Worm (Caenorhabditis elegans): ENCODE results near the gene irld-64.

- TF ChIP-seq ztf-22 (GFP tag; optimal IDR thresholded peaks at IDR 0.05) = no peak
- no peak for TF ChIP-seq madf-3 (GFP tag; IDR thresholded peaks at IDR 0.05)
- no peak for TF ChIP-seq nhr-90 (tag; optimal IDR thresholded peaks at IDR 0.05)
- TF ChIP-seq ama-1 (optimal IDR thresholded peaks at IDR 0.05) = no peak
- no peak for TF ChIP-seq ama-1 (GFP tag; optimal IDR thresholded peaks at IDR 0.05)
- no peak for TF ChIP-seq F10E7.11 (tag; optimal IDR thresholded peaks at IDR 0.05)
- TF ChIP-seq xnd-1 (tag; optimal IDR thresholded peaks at IDR 0.05) = no peak
- TF ChIP-seq efl-1 (GFP tag; optimal IDR thresholded peaks at IDR 0.05) = no peak
- TF ChIP-seq nhr-80 (tag; optimal IDR thresholded peaks at IDR 0.05) = no peak
- TF ChIP-seq atf-7 (tag; optimal IDR thresholded peaks at IDR 0.05) = no peak
- TF ChIP-seq attf-5 (GFP tag; optimal IDR thresholded peaks at IDR 0.05) = no peak
Observed at ce11 chrII:2922782-2923181, 7.6 kb downstream of the irld-64 start.
